Worm (Caenorhabditis elegans) whole organism, midembryonic: ENCODE results near the gene srh-286.

Experiments used
- T22C8.4 ChIP-seq: fragments of 200-800 bp; sonication (Bioruptor generic); IDR thresholded peaks from 2 replicates; pipeline ENCODE4 v1.3.6; 2022; ENCODE audit warnings: missing genetic modification characterization, missing compliant biosample characterization
- flt-1 ChIP-seq: fragments of 200-800 bp; sonication (Bioruptor generic); IDR thresholded peaks from 2 replicates; pipeline ENCODE4 v1.3.6; 2022; ENCODE audit warnings: missing genetic modification characterization, missing compliant biosample characterization
- klf-2 ChIP-seq: fragments of 200-800 bp; sonication (Bioruptor generic); conservative IDR thresholded peaks from 2 replicates; pipeline ENCODE4 v1.3.6; 2022; ENCODE audit warnings: missing genetic modification reagents, missing genetic modification characterization, missing compliant biosample characterization
- med-1 ChIP-seq: sonication (generic microtip); optimal IDR thresholded peaks from 2 replicates; lab custom pipeline; 2017; ENCODE audit warnings: missing genetic modification characterization, mild to moderate bottlenecking, missing compliant biosample characterization, antibody characterized with exemption, missing genetic modification reagents; ENCODE audit not compliant: insufficient read depth
- tab-1 ChIP-seq: fragments of 200-800 bp; sonication (Bioruptor generic); IDR thresholded peaks from 2 replicates; pipeline ENCODE4 v1.3.6; 2022; ENCODE audit warnings: missing genetic modification characterization, missing compliant biosample characterization
- ztf-23 ChIP-seq: fragments of 200-800 bp; sonication (Bioruptor generic); IDR thresholded peaks from 2 replicates; pipeline ENCODE4 v1.3.6; 2022; ENCODE audit warnings: missing genetic modification reagents, missing genetic modification characterization, missing compliant biosample characterization
- ztf-29 ChIP-seq: fragments of 200-800 bp; sonication (Bioruptor generic); IDR thresholded peaks from 2 replicates; pipeline ENCODE4 v1.3.6; 2022; ENCODE audit warnings: missing genetic modification reagents, missing genetic modification characterization, missing compliant biosample characterization

DNA sequence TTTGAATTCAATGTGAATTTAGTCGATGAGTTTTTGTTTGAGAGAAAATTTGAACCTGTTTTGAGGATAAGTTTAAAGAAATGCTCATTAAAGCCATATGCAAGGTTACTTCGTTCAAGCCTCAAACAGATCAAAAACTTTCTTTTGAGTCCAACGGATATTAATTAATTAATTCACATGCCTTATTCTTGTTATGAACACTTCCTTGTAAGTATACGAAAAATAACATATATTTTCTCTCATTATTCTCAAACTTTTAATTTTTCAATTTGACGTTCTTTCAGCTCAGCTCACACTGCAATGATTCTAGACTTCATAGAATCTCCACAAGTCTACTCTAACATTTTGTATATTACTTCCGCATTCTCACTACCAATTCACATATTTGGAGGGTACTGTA, 15.7 kb downstream of the srh-286 start, which contains the start of gene srh-304:
- TF ChIP-seq flt-1 (GFP tag; lab: Robert Waterston, UW), result no peak
- TF ChIP-seq T22C8.4, result no peak
- TF ChIP-seq med-1, result no peak
- TF ChIP-seq ztf-23 (GFP tag; lab: Robert Waterston, UW), result no peak
- no peak for TF ChIP-seq ztf-29 (GFP tag; lab: Robert Waterston, UW)
- TF ChIP-seq klf-2, result no peak
- TF ChIP-seq tab-1 (GFP tag; lab: Robert Waterston, UW), result no peak
